Worm (Caenorhabditis elegans) whole organism, L2 larva: ENCODE measurements around the gene ztf-31.
A peak's percentile ranks its signal among the peaks of the same experiment; 100 is the strongest.

Source experiments
- C34F6.9 ChIP-seq: fragments of 150-350 bp; optimal IDR thresholded peaks from 2 replicates; lab custom pipeline; 2014; ENCODE audit warnings: missing biosample characterization, missing genetic modification characterization
- F13H6.1 ChIP-seq: sonication (generic microtip); optimal IDR thresholded peaks from 2 replicates; lab custom pipeline; 2016; ENCODE audit warnings: missing genetic modification characterization, missing compliant biosample characterization
- ZK546.5 ChIP-seq: sonication (generic microtip); optimal IDR thresholded peaks from 2 replicates; lab custom pipeline; 2017; ENCODE audit warnings: missing biosample characterization, missing genetic modification characterization
- alr-1 ChIP-seq: fragments of 150-350 bp; optimal IDR thresholded peaks from 2 replicates; lab custom pipeline; 2014; ENCODE audit warnings: missing biosample characterization, missing genetic modification characterization
- ama-1 ChIP-seq: fragments of 150-350 bp; optimal IDR thresholded peaks from 2 replicates; lab custom pipeline; 2018; ENCODE audit warnings: inconsistent platforms
- blmp-1 ChIP-seq: sonication (generic microtip); optimal IDR thresholded peaks from 2 replicates; lab custom pipeline; 2017; ENCODE audit warnings: missing genetic modification characterization, mild to moderate bottlenecking, missing compliant biosample characterization, antibody characterized with exemption, moderate library complexity; ENCODE audit not compliant: insufficient read depth
- ceh-16 ChIP-seq: fragments of 150-350 bp; optimal IDR thresholded peaks from 2 replicates; lab custom pipeline; 2014; ENCODE audit warnings: missing biosample characterization, missing genetic modification characterization
- crh-2 ChIP-seq: sonication (generic microtip); optimal IDR thresholded peaks from 2 replicates; lab custom pipeline; 2017; ENCODE audit warnings: missing biosample characterization, missing genetic modification characterization
- egl-27 ChIP-seq: sonication (generic microtip); optimal IDR thresholded peaks from 3 replicates; lab custom pipeline; 2017; ENCODE audit warnings: missing biosample characterization, missing genetic modification reagents, missing genetic modification characterization
- elt-1 ChIP-seq: fragments of 150-350 bp; optimal IDR thresholded peaks from 2 replicates; lab custom pipeline; 2014; ENCODE audit warnings: missing biosample characterization, missing genetic modification characterization
- fos-1 ChIP-seq: fragments of 150-350 bp; optimal IDR thresholded peaks from 2 replicates; lab custom pipeline; 2014; ENCODE audit warnings: missing biosample characterization, missing genetic modification characterization
- gmeb-1 ChIP-seq: fragments of 150-350 bp; optimal IDR thresholded peaks from 2 replicates; lab custom pipeline; 2014; ENCODE audit warnings: missing biosample characterization, missing genetic modification characterization
- lin-11 ChIP-seq: fragments of 150-350 bp; sonication (generic microtip); optimal IDR thresholded peaks from 2 replicates; lab custom pipeline; 2014; ENCODE audit warnings: missing biosample characterization, missing genetic modification characterization, inconsistent platforms, mixed read lengths
- lin-13 ChIP-seq: fragments of 150-350 bp; optimal IDR thresholded peaks from 2 replicates; lab custom pipeline; 2014; ENCODE audit warnings: missing biosample characterization, missing genetic modification reagents, missing genetic modification characterization
- lsy-2 ChIP-seq, 2 experiments: fragments of 150-350 bp in 1 of 2; sonication (generic microtip) in 1 of 2; optimal IDR thresholded peaks; 2 replicates each; lab custom pipeline; 2014 to 2017; ENCODE audit warnings: missing biosample characterization in 2 of 2, missing genetic modification characterization in 2 of 2
- mbf-1 ChIP-seq: sonication (generic microtip); optimal IDR thresholded peaks from 2 replicates; lab custom pipeline; 2017; ENCODE audit warnings: missing biosample characterization, missing genetic modification characterization
- mdl-1 ChIP-seq, 2 experiments: fragments of 150-350 bp in 1 of 2; sonication (generic microtip) in 1 of 2; optimal IDR thresholded peaks; 2 replicates each; lab custom pipeline; 2017; ENCODE audit warnings: missing biosample characterization in 2 of 2, missing genetic modification characterization in 2 of 2
- nhr-11 ChIP-seq: fragments of 150-350 bp; optimal IDR thresholded peaks from 2 replicates; lab custom pipeline; 2014; ENCODE audit warnings: missing biosample characterization, missing genetic modification characterization
- nhr-21 ChIP-seq: fragments of 150-350 bp; optimal IDR thresholded peaks from 2 replicates; lab custom pipeline; 2014; ENCODE audit warnings: missing biosample characterization, missing genetic modification characterization
- nhr-23 ChIP-seq: fragments of 150-350 bp; optimal IDR thresholded peaks from 2 replicates; lab custom pipeline; 2014; ENCODE audit warnings: missing biosample characterization, missing genetic modification reagents, missing genetic modification characterization
- nhr-25 ChIP-seq: fragments of 150-350 bp; sonication (generic microtip); optimal IDR thresholded peaks from 3 replicates; lab custom pipeline; 2014; ENCODE audit warnings: missing biosample characterization, missing genetic modification characterization
- nhr-6 ChIP-seq: fragments of 150-350 bp; optimal IDR thresholded peaks from 2 replicates; lab custom pipeline; 2014; ENCODE audit warnings: missing biosample characterization, missing genetic modification characterization
- sma-3 ChIP-seq: sonication (generic microtip); optimal IDR thresholded peaks from 2 replicates; lab custom pipeline; 2016; ENCODE audit warnings: missing genetic modification reagents, missing genetic modification characterization, missing compliant biosample characterization
- sma-9 ChIP-seq, 2 experiments: fragments of 150-350 bp in 1 of 2; sonication (generic microtip) in 1 of 2; optimal IDR thresholded peaks; 2 replicates each; lab custom pipeline; 2014 to 2016; ENCODE audit warnings: missing genetic modification characterization in 2 of 2, mild to moderate bottlenecking in 1 of 2, missing biosample characterization in 1 of 2, missing compliant biosample characterization in 1 of 2, missing genetic modification reagents in 1 of 2, moderate library complexity in 1 of 2
- snpc-4 ChIP-seq: fragments of 150-350 bp; optimal IDR thresholded peaks from 2 replicates; lab custom pipeline; 2014; ENCODE audit warnings: missing biosample characterization, missing genetic modification characterization
- unc-39 ChIP-seq: fragments of 150-350 bp; optimal IDR thresholded peaks from 2 replicates; lab custom pipeline; 2014; ENCODE audit warnings: missing biosample characterization, missing genetic modification characterization
- unc-55 ChIP-seq: fragments of 150-350 bp; sonication (generic microtip); optimal IDR thresholded peaks from 3 replicates; lab custom pipeline; 2014; ENCODE audit warnings: missing biosample characterization, missing genetic modification reagents, missing genetic modification characterization
- unc-62 ChIP-seq: fragments of 150-350 bp; optimal IDR thresholded peaks from 2 replicates; lab custom pipeline; 2014; ENCODE audit warnings: missing biosample characterization, missing genetic modification reagents, missing genetic modification characterization
- ztf-1 ChIP-seq: fragments of 200-800 bp; sonication (Bioruptor generic); conservative IDR thresholded peaks from 2 replicates; pipeline ENCODE4 v1.3.6; 2022; ENCODE audit warnings: missing genetic modification characterization, missing compliant biosample characterization
- ztf-4 ChIP-seq: fragments of 150-350 bp; optimal IDR thresholded peaks from 2 replicates; lab custom pipeline; 2014; ENCODE audit warnings: missing biosample characterization, missing genetic modification characterization

Gene ztf-31

DNA sequence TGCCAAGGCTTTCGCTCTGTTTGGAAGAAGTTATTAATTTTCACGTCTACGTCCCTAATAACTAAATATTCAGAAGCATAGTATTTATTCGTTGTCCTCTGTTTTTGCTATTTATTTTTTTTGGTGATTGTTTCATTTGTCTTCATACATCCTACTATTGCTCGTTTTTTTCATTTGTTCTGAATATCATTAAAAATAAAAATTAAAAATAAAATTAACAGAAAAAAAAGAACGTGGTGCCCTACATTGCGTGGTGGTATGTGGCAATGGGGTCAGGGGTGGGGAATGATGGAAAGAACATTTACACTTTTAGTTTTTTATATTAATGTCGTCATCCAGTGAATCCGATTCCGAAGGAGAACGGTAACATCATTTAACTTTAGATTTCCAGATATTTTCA lies at the start of gene ztf-31:
Gene ztf-31 (plus strand): TSS at position 301 of the 400 bp plus-strand sequence.
- TF ChIP-seq ztf-1 (GFP tag; lab: Robert Waterston, UW), result no peak
- TF ChIP-seq, all 48 proteins: peak for 0

ce11 chrIII:7192942-7193665 lies 48.1 kb upstream of the ztf-31 start, which contains the start of gene mec-14:
TSS of gene mec-14 (minus strand) at chrIII:7192992.
- TF ChIP-seq unc-39 (no peak), unc-55 (GFP tag; lab: Kevin White, UChicago) (peak; percentile 68), ZK546.5 (tag; lab: Kevin White, UChicago) (no peak), lin-11 (tag; lab: Kevin White, UChicago) (no peak)

- no peak for TF ChIP-seq nhr-21 (tag; lab: Kevin White, UChicago)
- no peak for TF ChIP-seq ztf-1 (GFP tag; lab: Robert Waterston, UW)
- TF ChIP-seq nhr-25, result no peak
- no peak for TF ChIP-seq ztf-4 (tag; lab: Kevin White, UChicago)
- TF ChIP-seq F13H6.1 (tag; lab: Kevin White, UChicago), result no peak
- no peak for TF ChIP-seq crh-2
- no peak for TF ChIP-seq C34F6.9 (tag; lab: Kevin White, UChicago)
- no peak for TF ChIP-seq unc-62 (GFP tag; lab: Kevin White, UChicago)
- no peak for TF ChIP-seq lin-11 (tag; lab: Kevin White, UChicago)
- no peak for TF ChIP-seq unc-39
- no peak for TF ChIP-seq snpc-4 (tag; lab: Kevin White, UChicago)
- no peak for TF ChIP-seq alr-1
- no peak for TF ChIP-seq nhr-6 (tag; lab: Kevin White, UChicago)
Observed at ce11 chrIII:7195325-7195724, 45.8 kb upstream of the ztf-31 start, which contains the start of gene F37C12.18. TSS of gene F37C12.18 (minus strand) at chrIII:7195425.

DNA sequence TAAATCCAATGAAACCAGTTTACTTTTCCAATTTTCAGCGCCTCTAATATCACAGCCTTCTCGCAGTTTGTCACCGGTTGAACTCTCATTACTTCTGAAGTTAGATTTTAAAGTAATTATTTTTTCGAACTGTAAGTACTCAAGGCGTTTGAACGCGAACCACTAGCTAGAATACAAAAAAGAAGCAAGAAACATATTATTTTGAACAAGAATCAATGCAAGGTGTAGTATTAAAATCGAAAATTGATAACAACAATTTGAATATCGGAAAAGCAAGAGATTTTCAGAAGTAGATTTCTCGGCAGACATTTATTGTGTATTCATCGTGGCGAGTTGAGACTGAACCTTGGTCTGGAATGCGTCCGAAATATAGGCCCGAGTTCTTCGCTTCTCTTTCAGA lies 43.2 kb upstream of the ztf-31 start, which contains the start of gene exos-9:
Gene exos-9 (minus strand): TSS at position 101 of the 400 bp plus-strand sequence.
- no peak for TF ChIP-seq nhr-11
- no peak for TF ChIP-seq mdl-1 (tag; optimal IDR thresholded peaks at IDR 0.05; lab: Kevin White, UChicago)
- TF ChIP-seq ama-1, result peak; percentile 8
- TF ChIP-seq F13H6.1 (tag; lab: Kevin White, UChicago), result no peak

- TF ChIP-seq lin-11 (tag; lab: Kevin White, UChicago) (peak; percentile 27), elt-1 (no peak), nhr-25 (peak; percentile 37), snpc-4 (tag; lab: Kevin White, UChicago) (peak; percentile 7), nhr-23 (no peak), lin-13 (GFP tag; lab: Kevin White, UChicago) (peak; percentile 22), ztf-1 (GFP tag; lab: Robert Waterston, UW) (no peak), sma-3 (GFP tag; lab: Kevin White, UChicago) (peak; percentile 63), sma-9 (GFP tag; optimal IDR thresholded peaks at IDR 0.05; lab: Kevin White, UChicago) (peak; percentile 69), sma-9 (tag; optimal IDR thresholded peaks at IDR 0.05; lab: Kevin White, UChicago) (no peak), C34F6.9 (tag; lab: Kevin White, UChicago) (peak; percentile 65), egl-27 (tag; lab: Kevin White, UChicago) (peak; percentile 33), unc-55 (GFP tag; lab: Kevin White, UChicago) (peak; percentile 78), F13H6.1 (tag; lab: Kevin White, UChicago) (peak; percentile 49), gmeb-1 (tag; lab: Kevin White, UChicago) (peak; percentile 94), crh-2 (peak; percentile 35), ceh-16 (tag; lab: Kevin White, UChicago) (no peak), nhr-21 (tag; lab: Kevin White, UChicago) (peak; percentile 20), lsy-2 (tag; optimal IDR thresholded peaks at IDR 0.05; lab: Kevin White, UChicago) (peak; percentile 46 to 85), fos-1 (peak; percentile 29)
- TF ChIP-seq, all 48 proteins: peak for 15
Observed at ce11 chrIII:7198838-7199237, 42.3 kb upstream of the ztf-31 start, which contains the start of gene pfd-5. TSS of gene pfd-5 (minus strand) at chrIII:7198884.

DNA sequence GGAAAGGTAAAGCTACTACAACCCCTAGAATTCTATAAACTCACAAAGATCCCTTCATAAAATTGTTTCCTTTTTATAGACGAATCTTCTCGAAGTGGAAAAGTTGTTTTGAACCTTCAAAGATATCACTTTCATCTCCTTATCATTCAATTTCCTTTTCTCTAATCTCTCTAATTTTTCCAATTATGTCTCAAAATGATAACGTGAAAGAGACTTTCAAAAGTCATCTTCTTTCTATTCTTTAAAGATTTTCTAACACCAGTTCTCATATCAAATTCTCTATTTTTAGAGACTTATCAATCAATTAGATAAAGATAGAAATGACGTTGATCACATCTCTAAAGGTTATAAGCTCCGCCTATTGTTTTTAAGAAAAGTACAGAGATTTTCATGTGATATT lies 41.7 kb upstream of the ztf-31 start:
- TF ChIP-seq unc-62 (GFP tag; lab: Kevin White, UChicago), result no peak
- peak; percentile 16 for TF ChIP-seq egl-27 (tag; lab: Kevin White, UChicago)
- no peak for TF ChIP-seq mbf-1
- TF ChIP-seq elt-1, result no peak
- TF ChIP-seq mdl-1 (tag; optimal IDR thresholded peaks at IDR 0.05; lab: Kevin White, UChicago), result peak in 1 of 2 experiments; percentile 2
- TF ChIP-seq lin-11 (tag; lab: Kevin White, UChicago), result no peak
- TF ChIP-seq nhr-21 (tag; lab: Kevin White, UChicago), result peak; percentile 64
- no peak for TF ChIP-seq snpc-4 (tag; lab: Kevin White, UChicago)
- TF ChIP-seq unc-39, result no peak
- TF ChIP-seq blmp-1 (tag; lab: Kevin White, UChicago), result peak; percentile 93
- peak; percentile 70 for TF ChIP-seq nhr-25
- TF ChIP-seq lin-13 (GFP tag; lab: Kevin White, UChicago), result peak; percentile 3
- TF ChIP-seq C34F6.9 (tag; lab: Kevin White, UChicago), result no peak
- TF ChIP-seq sma-3 (GFP tag; lab: Kevin White, UChicago), result peak; percentile 14
- no peak for TF ChIP-seq nhr-6 (tag; lab: Kevin White, UChicago)
- peak in 1 of 2 experiments; percentile 4 for TF ChIP-seq lsy-2 (tag; optimal IDR thresholded peaks at IDR 0.05; lab: Kevin White, UChicago)
